Worm (Caenorhabditis elegans) whole organism, young adult: Measurements from ENCODE around the gene F09F7.6.

Experiments used
- B0261.1 ChIP-seq: sonication (generic microtip); optimal IDR thresholded peaks from 2 replicates; lab custom pipeline; 2016; ENCODE audit warnings: mild to moderate bottlenecking, missing genetic modification characterization, moderate library complexity, missing compliant biosample characterization
- C06A6.2 ChIP-seq: fragments of 200-800 bp; sonication (Bioruptor generic); conservative IDR thresholded peaks from 2 replicates; pipeline ENCODE4 v1.3.6; 2022; ENCODE audit warnings: missing genetic modification characterization, missing compliant biosample characterization
- F22D6.2 ChIP-seq: sonication (generic microtip); optimal IDR thresholded peaks from 2 replicates; lab custom pipeline; 2016; ENCODE audit warnings: mild to moderate bottlenecking, missing genetic modification characterization, missing compliant biosample characterization
- F23B12.7 ChIP-seq: sonication (generic microtip); optimal IDR thresholded peaks from 2 replicates; lab custom pipeline; 2017; ENCODE audit warnings: missing genetic modification characterization, mild to moderate bottlenecking, missing compliant biosample characterization, antibody characterized with exemption, moderate library complexity; ENCODE audit not compliant: insufficient read depth
- F33H1.4 ChIP-seq: fragments of 200-800 bp; sonication (Bioruptor generic); IDR thresholded peaks from 2 replicates; pipeline ENCODE4 v1.3.6; 2022; ENCODE audit warnings: missing genetic modification reagents, missing genetic modification characterization, missing compliant biosample characterization
- F37B4.10 ChIP-seq: fragments of 200-800 bp; sonication (Bioruptor generic); IDR thresholded peaks from 2 replicates; pipeline ENCODE4 v1.3.6; 2022; ENCODE audit warnings: missing genetic modification characterization, missing compliant biosample characterization
- F39B2.1 ChIP-seq: fragments of 200-800 bp; sonication (Bioruptor generic); IDR thresholded peaks from 2 replicates; pipeline ENCODE4 v1.3.6; 2022; ENCODE audit warnings: missing genetic modification reagents, missing genetic modification characterization, missing compliant biosample characterization
- F52B5.7 ChIP-seq: sonication (generic microtip); optimal IDR thresholded peaks from 2 replicates; lab custom pipeline; 2016; ENCODE audit warnings: mild to moderate bottlenecking, missing genetic modification characterization, missing compliant biosample characterization
- F57A8.1 ChIP-seq: fragments of 200-800 bp; sonication (Bioruptor generic); optimal IDR thresholded peaks from 2 replicates; lab custom pipeline; 2018; ENCODE audit warnings: mild to moderate bottlenecking, missing genetic modification characterization, moderate library complexity, missing compliant biosample characterization
- K11D2.4 ChIP-seq: fragments of 200-800 bp; sonication (Bioruptor generic); IDR thresholded peaks from 2 replicates; pipeline ENCODE4 v1.3.6; 2022; ENCODE audit warnings: missing genetic modification reagents, missing genetic modification characterization, missing compliant biosample characterization
- K12H6.12 ChIP-seq: fragments of 200-800 bp; sonication (Bioruptor generic); optimal IDR thresholded peaks from 2 replicates; lab custom pipeline; 2018; ENCODE audit warnings: mild to moderate bottlenecking, missing genetic modification characterization, missing compliant biosample characterization
- Y56A3A.18 ChIP-seq: fragments of 200-800 bp; sonication (Bioruptor generic); IDR thresholded peaks from 2 replicates; pipeline ENCODE4 v1.3.6; 2022; ENCODE audit warnings: missing genetic modification reagents, missing genetic modification characterization, missing compliant biosample characterization
- ama-1 ChIP-seq, 3 experiments: fragments of 150-350 bp in 1 of 3; sonication (generic microtip) in 2 of 3; optimal IDR thresholded peaks; 2 replicates each; lab custom pipeline; 2014 to 2018; ENCODE audit warnings: missing biosample characterization in 2 of 3, missing genetic modification characterization in 2 of 3, missing genetic modification reagents in 2 of 3
- aptf-2 ChIP-seq: fragments of 200-800 bp; sonication (Bioruptor generic); conservative IDR thresholded peaks from 2 replicates; pipeline ENCODE4 v1.3.6; 2022; ENCODE audit warnings: missing genetic modification reagents, missing genetic modification characterization, missing compliant biosample characterization
- atf-7 ChIP-seq: sonication (generic microtip); optimal IDR thresholded peaks from 2 replicates; lab custom pipeline; 2017; ENCODE audit warnings: mild to moderate bottlenecking, missing genetic modification characterization, missing compliant biosample characterization
- bed-2 ChIP-seq: fragments of 200-800 bp; sonication (Bioruptor generic); IDR thresholded peaks from 2 replicates; pipeline ENCODE4 v1.3.6; 2022; ENCODE audit warnings: missing genetic modification reagents, missing genetic modification characterization, missing compliant biosample characterization
- ccch-3 ChIP-seq: fragments of 200-800 bp; sonication (Bioruptor generic); optimal IDR thresholded peaks from 2 replicates; lab custom pipeline; 2018; ENCODE audit warnings: mild to moderate bottlenecking, missing genetic modification characterization, missing compliant biosample characterization
- cebp-2 ChIP-seq: fragments of 200-800 bp; sonication (Bioruptor generic); IDR thresholded peaks from 2 replicates; pipeline ENCODE4 v1.3.6; 2022; ENCODE audit warnings: missing genetic modification characterization, missing compliant biosample characterization
- ceh-27 ChIP-seq: fragments of 200-800 bp; sonication (Bioruptor generic); optimal IDR thresholded peaks from 2 replicates; lab custom pipeline; 2018; ENCODE audit warnings: mild to moderate bottlenecking, missing genetic modification characterization, moderate library complexity, missing compliant biosample characterization
- ceh-79 ChIP-seq: sonication (generic microtip); optimal IDR thresholded peaks from 2 replicates; lab custom pipeline; 2017; ENCODE audit warnings: mild to moderate bottlenecking, missing genetic modification characterization, missing compliant biosample characterization
- ceh-91 ChIP-seq: fragments of 200-800 bp; sonication (Bioruptor generic); IDR thresholded peaks from 2 replicates; pipeline ENCODE4 v1.3.6; 2022; ENCODE audit warnings: missing genetic modification reagents, missing genetic modification characterization, missing compliant biosample characterization
- dpff-1 ChIP-seq: sonication (generic microtip); optimal IDR thresholded peaks from 2 replicates; lab custom pipeline; 2017; ENCODE audit warnings: mild to moderate bottlenecking, missing genetic modification characterization, missing compliant biosample characterization
- dpl-1 ChIP-seq: fragments of 150-350 bp; optimal IDR thresholded peaks from 2 replicates; lab custom pipeline; 2014; ENCODE audit warnings: missing biosample characterization, missing genetic modification reagents, missing genetic modification characterization
- gei-17 ChIP-seq: fragments of 200-800 bp; sonication (Bioruptor generic); optimal IDR thresholded peaks from 2 replicates; lab custom pipeline; 2018; ENCODE audit warnings: mild to moderate bottlenecking, missing genetic modification characterization, missing compliant biosample characterization
- hlh-26 ChIP-seq: fragments of 200-800 bp; sonication (Bioruptor generic); conservative IDR thresholded peaks from 2 replicates; pipeline ENCODE4 v1.3.6; 2022; ENCODE audit warnings: missing genetic modification reagents, missing genetic modification characterization, missing compliant biosample characterization
- hsf-1 ChIP-seq: fragments of 200-800 bp; sonication (Bioruptor generic); IDR thresholded peaks from 2 replicates; pipeline ENCODE4 v1.3.6; 2022; ENCODE audit warnings: missing genetic modification reagents, missing genetic modification characterization, missing compliant biosample characterization
- lag-1 ChIP-seq: fragments of 200-800 bp; sonication (Bioruptor generic); IDR thresholded peaks from 2 replicates; pipeline ENCODE4 v1.3.6; 2022; ENCODE audit warnings: missing genetic modification reagents, missing genetic modification characterization, missing compliant biosample characterization
- lin-35 ChIP-seq, 3 experiments: fragments of 150-350 bp in 2 of 3; sonication (generic microtip) in 1 of 3; optimal IDR thresholded peaks; 2 replicates each; lab custom pipeline; 2014 to 2018; ENCODE audit warnings: missing biosample characterization in 3 of 3, missing genetic modification characterization in 3 of 3, missing genetic modification reagents in 3 of 3
- lsl-1 ChIP-seq: fragments of 200-800 bp; sonication (Bioruptor generic); optimal IDR thresholded peaks from 2 replicates; lab custom pipeline; 2018; ENCODE audit warnings: mild to moderate bottlenecking, missing genetic modification characterization, moderate library complexity, missing compliant biosample characterization
- lsy-27 ChIP-seq: sonication (generic microtip); optimal IDR thresholded peaks from 2 replicates; lab custom pipeline; 2017; ENCODE audit warnings: missing genetic modification characterization, mild to moderate bottlenecking, missing compliant biosample characterization, antibody characterized with exemption, missing genotype, borderline replicate concordance; ENCODE audit not compliant: insufficient read depth
- madf-3 ChIP-seq: fragments of 200-800 bp; sonication (Bioruptor generic); IDR thresholded peaks from 2 replicates; pipeline ENCODE4 v1.3.6; 2022; ENCODE audit warnings: missing genetic modification reagents, missing genetic modification characterization, missing compliant biosample characterization
- mes-4 ChIP-seq: sonication (generic microtip); optimal IDR thresholded peaks from 2 replicates; lab custom pipeline; 2016; ENCODE audit warnings: missing genotype, missing genetic modification characterization, missing compliant biosample characterization
- nhr-179 ChIP-seq: sonication (generic microtip); optimal IDR thresholded peaks from 2 replicates; lab custom pipeline; 2016; ENCODE audit warnings: mild to moderate bottlenecking, missing genetic modification characterization, missing compliant biosample characterization
- nhr-80 ChIP-seq: sonication (generic microtip); optimal IDR thresholded peaks from 2 replicates; lab custom pipeline; 2016; ENCODE audit warnings: missing genetic modification characterization, missing compliant biosample characterization
- pbrm-1 ChIP-seq: fragments of 200-800 bp; sonication (Bioruptor generic); IDR thresholded peaks from 2 replicates; pipeline ENCODE4 v1.3.6; 2022; ENCODE audit warnings: missing genetic modification reagents, missing genetic modification characterization, missing compliant biosample characterization
- pha-4 ChIP-seq: fragments of 150-350 bp; sonication (generic microtip); optimal IDR thresholded peaks from 2 replicates; lab custom pipeline; 2014; ENCODE audit warnings: missing biosample characterization, missing genetic modification reagents, missing genetic modification characterization
- sdz-38 ChIP-seq: sonication (generic microtip); optimal IDR thresholded peaks from 2 replicates; lab custom pipeline; 2016; ENCODE audit warnings: missing genotype, missing genetic modification characterization, missing compliant biosample characterization
- snpc-1.1 ChIP-seq: sonication (generic microtip); optimal IDR thresholded peaks from 2 replicates; lab custom pipeline; 2017; ENCODE audit warnings: missing genetic modification characterization, mild to moderate bottlenecking, missing compliant biosample characterization, antibody characterized with exemption, moderate library complexity, missing genotype, missing genetic modification reagents; ENCODE audit not compliant: insufficient read depth
- somi-1 ChIP-seq: fragments of 200-800 bp; sonication (Bioruptor generic); optimal IDR thresholded peaks from 2 replicates; lab custom pipeline; 2018; ENCODE audit warnings: mild to moderate bottlenecking, missing genetic modification characterization, missing compliant biosample characterization
- tbp1 ChIP-seq: fragments of 200-800 bp; sonication (Bioruptor generic); optimal IDR thresholded peaks from 2 replicates; lab custom pipeline; 2018; ENCODE audit warnings: mild to moderate bottlenecking, missing genetic modification characterization, missing compliant biosample characterization
- tlf-1 ChIP-seq: fragments of 200-800 bp; sonication (Bioruptor generic); optimal IDR thresholded peaks from 2 replicates; lab custom pipeline; 2018; ENCODE audit warnings: mild to moderate bottlenecking, missing genetic modification characterization, missing compliant biosample characterization
- unc-130 ChIP-seq: sonication (generic microtip); optimal IDR thresholded peaks from 2 replicates; lab custom pipeline; 2016; ENCODE audit warnings: missing genetic modification reagents, missing genetic modification characterization, missing compliant biosample characterization
- zim-3 ChIP-seq: sonication (generic microtip); optimal IDR thresholded peaks from 2 replicates; lab custom pipeline; 2017; ENCODE audit warnings: mild to moderate bottlenecking, missing genetic modification characterization, moderate library complexity, missing compliant biosample characterization
- ztf-26 ChIP-seq: sonication (generic microtip); optimal IDR thresholded peaks from 2 replicates; lab custom pipeline; 2017; ENCODE audit warnings: missing genetic modification characterization, missing compliant biosample characterization
- ztf-3 ChIP-seq: fragments of 200-800 bp; sonication (Bioruptor generic); optimal IDR thresholded peaks from 2 replicates; lab custom pipeline; 2018; ENCODE audit warnings: mild to moderate bottlenecking, missing genetic modification characterization, missing compliant biosample characterization

F09F7.6 gene

ce11 chrIII:5502915-5503575, 48.9 kb downstream of the F09F7.6 start (continued):
- no peak for TF ChIP-seq hlh-26 (GFP tag; lab: Robert Waterston, UW)
- peak; percentile 39 for TF ChIP-seq K12H6.12 (tag; lab: Kevin White, UChicago)
- no peak for TF ChIP-seq lsl-1
- no peak for TF ChIP-seq F37B4.10 (GFP tag; lab: Robert Waterston, UW)
- no peak for TF ChIP-seq ccch-3 (GFP tag; lab: Kevin White, UChicago)
- TF ChIP-seq mes-4 (tag; lab: Kevin White, UChicago) = no peak
- TF ChIP-seq aptf-2 (GFP tag; lab: Robert Waterston, UW) = no peak
- TF ChIP-seq atf-7 (tag; lab: Kevin White, UChicago) = peak; percentile 56
- TF ChIP-seq bed-2 (GFP tag; lab: Robert Waterston, UW) = no peak
- TF ChIP-seq, all 124 proteins: peak for 25

ce11 chrIII:5501358-5502287, 50.3 kb downstream of the F09F7.6 start, which contains the start of gene R02F2.1:
Gene R02F2.1, plus strand, starts transcription at chrIII:5501885.
- TF ChIP-seq lsy-27 (tag; lab: Kevin White, UChicago) (no peak), F22D6.2 (tag; lab: Kevin White, UChicago) (no peak), sdz-38 (no peak), nhr-80 (tag; lab: Kevin White, UChicago) (peak; percentile 18), K11D2.4 (GFP tag; lab: Robert Waterston, UW) (no peak), ceh-91 (no peak), ztf-3 (GFP tag; lab: Kevin White, UChicago) (no peak), B0261.1 (tag; lab: Kevin White, UChicago) (no peak), snpc-1.1 (tag; lab: Kevin White, UChicago) (no peak), dpl-1 (GFP tag; lab: Kevin White, UChicago) (no peak), ztf-26 (tag; lab: Kevin White, UChicago) (peak; percentile 39), lin-35 (GFP tag; optimal IDR thresholded peaks at IDR 0.05; lab: Kevin White, UChicago) (no peak), pha-4 (no peak), nhr-179 (tag; lab: Kevin White, UChicago) (no peak), somi-1 (GFP tag; lab: Kevin White, UChicago) (no peak), F23B12.7 (tag; lab: Kevin White, UChicago) (no peak), tlf-1 (GFP tag; lab: Kevin White, UChicago) (peak; percentile 45), F57A8.1 (no peak), madf-3 (0 out of 2 replicates have a peak, but pooled peaks have one; percentile 23), hsf-1 (GFP tag; lab: Robert Waterston, UW) (no peak), gei-17 (peak; percentile 30), tbp1 (GFP tag; lab: Kevin White, UChicago) (peak; percentile 25), unc-130 (GFP tag; lab: Kevin White, UChicago) (no peak), cebp-2 (GFP tag; lab: Robert Waterston, UW) (no peak), ceh-27 (GFP tag; lab: Kevin White, UChicago) (no peak), ceh-79 (no peak), F52B5.7 (tag; lab: Kevin White, UChicago) (no peak), F39B2.1 (GFP tag; lab: Robert Waterston, UW) (no peak), pbrm-1 (GFP tag; lab: Robert Waterston, UW) (no peak), C06A6.2 (GFP tag; lab: Robert Waterston, UW) (no peak), F33H1.4 (GFP tag; lab: Robert Waterston, UW) (no peak), zim-3 (no peak), Y56A3A.18 (GFP tag; lab: Robert Waterston, UW) (no peak), lag-1 (GFP tag; lab: Robert Waterston, UW) (no peak), dpff-1 (tag; lab: Kevin White, UChicago) (no peak), ama-1 (optimal IDR thresholded peaks at IDR 0.05; lab: Kevin White, UChicago) (peak; percentile 62), ama-1 (GFP tag; optimal IDR thresholded peaks at IDR 0.05; lab: Kevin White, UChicago) (no peak)
